Worm (Caenorhabditis elegans) whole organism, young adult: ENCODE measurements around the gene T05C3.6.

Experiments
- D2030.7 ChIP-seq: fragments of 200-800 bp; sonication (Bioruptor generic); IDR thresholded peaks from 2 replicates; pipeline ENCODE4 v1.3.6; 2022; ENCODE audit warnings: missing genetic modification reagents, missing genetic modification characterization, missing compliant biosample characterization
- F57A8.1 ChIP-seq: fragments of 200-800 bp; sonication (Bioruptor generic); optimal IDR thresholded peaks from 2 replicates; lab custom pipeline; 2018; ENCODE audit warnings: mild to moderate bottlenecking, missing genetic modification characterization, moderate library complexity, missing compliant biosample characterization
- madf-6 ChIP-seq: fragments of 200-800 bp; sonication (Bioruptor generic); IDR thresholded peaks from 2 replicates; pipeline ENCODE4 v1.3.6; 2022; ENCODE audit warnings: missing genetic modification reagents, missing genetic modification characterization, missing compliant biosample characterization
- sea-2 ChIP-seq: fragments of 200-800 bp; sonication (Bioruptor generic); IDR thresholded peaks from 2 replicates; pipeline ENCODE4 v1.3.6; 2022; ENCODE audit warnings: missing genetic modification characterization, missing compliant biosample characterization

ce11 chrV:5511720-5512119 lies 21.5 kb downstream of the T05C3.6 start:
- TF ChIP-seq sea-2 (GFP tag; lab: Robert Waterston, UW) (no peak), madf-6 (GFP tag; lab: Robert Waterston, UW) (no peak), D2030.7 (GFP tag; lab: Robert Waterston, UW) (no peak), F57A8.1 (GFP tag; lab: Kevin White, UChicago) (no peak)
